Worm (Caenorhabditis elegans) whole organism, young adult: ENCODE measurements around the gene flp-4.

ENCODE experiments used
- D2030.7 ChIP-seq: fragments of 200-800 bp; sonication (Bioruptor generic); IDR thresholded peaks from 2 replicates; pipeline ENCODE4 v1.3.6; 2022; ENCODE audit warnings: missing genetic modification reagents, missing genetic modification characterization, missing compliant biosample characterization
- unc-62 ChIP-seq: fragments of 150-350 bp; optimal IDR thresholded peaks from 2 replicates; lab custom pipeline; 2014; ENCODE audit warnings: missing biosample characterization, missing genetic modification reagents, missing genetic modification characterization

ce11 chrII:10073986-10074385, 25.3 kb downstream of the flp-4 start:
- no peak for TF ChIP-seq unc-62
- TF ChIP-seq D2030.7 (GFP tag; lab: Robert Waterston, UW) = no peak
